Worm (Caenorhabditis elegans) whole organism, early embryonic: ENCODE results near the gene F28C1.3.

ENCODE experiments used
- B0310.2 ChIP-seq: sonication (generic microtip); optimal IDR thresholded peaks from 2 replicates; lab custom pipeline; 2016; ENCODE audit warnings: mild to moderate bottlenecking, missing genetic modification characterization, missing compliant biosample characterization
- aly-1 ChIP-seq: sonication (generic microtip); optimal IDR thresholded peaks from 2 replicates; lab custom pipeline; 2016; ENCODE audit warnings: missing genetic modification characterization, missing compliant biosample characterization
- ama-1 ChIP-seq: fragments of 150-350 bp; optimal IDR thresholded peaks from 2 replicates; lab custom pipeline; 2014
- ets-7 ChIP-seq: sonication (generic microtip); optimal IDR thresholded peaks from 2 replicates; lab custom pipeline; 2016; ENCODE audit warnings: missing genotype, missing genetic modification characterization, missing compliant biosample characterization
- flt-1 ChIP-seq: fragments of 200-800 bp; sonication (Bioruptor generic); IDR thresholded peaks from 2 replicates; pipeline ENCODE4 v1.3.6; 2022; ENCODE audit warnings: missing genetic modification characterization, missing compliant biosample characterization
- hmbx-1 ChIP-seq: sonication (generic microtip); optimal IDR thresholded peaks from 2 replicates; lab custom pipeline; 2016; ENCODE audit warnings: mild to moderate bottlenecking, missing genetic modification characterization, missing compliant biosample characterization
- pes-1 ChIP-seq: fragments of 200-800 bp; sonication (Bioruptor generic); IDR thresholded peaks from 2 replicates; pipeline ENCODE4 v1.3.6; 2022; ENCODE audit warnings: missing genetic modification reagents, missing genetic modification characterization, missing compliant biosample characterization
- tbx-11 ChIP-seq: fragments of 200-800 bp; sonication (Bioruptor generic); IDR thresholded peaks from 2 replicates; pipeline ENCODE4 v1.3.6; 2022; ENCODE audit warnings: missing genetic modification characterization, missing compliant biosample characterization

ce11 chrV:12460583-12460982, 7.9 kb upstream of the F28C1.3 start:
- no peak for TF ChIP-seq pes-1 (GFP tag; lab: Robert Waterston, UW)
- TF ChIP-seq ama-1 (lab: Kevin White, UChicago): no peak
- no peak for TF ChIP-seq B0310.2 (tag; lab: Kevin White, UChicago)
- TF ChIP-seq flt-1 (GFP tag; lab: Robert Waterston, UW): no peak
- no peak for TF ChIP-seq hmbx-1 (tag; lab: Kevin White, UChicago)
- no peak for TF ChIP-seq tbx-11
- TF ChIP-seq ets-7 (tag; lab: Kevin White, UChicago): no peak
- no peak for TF ChIP-seq aly-1
